Worm (Caenorhabditis elegans) whole organism, L4 larva: Measurements from ENCODE around the gene C45G9.6.
"Not testable (repeated sequence)": the region's sequence is repeated elsewhere in the genome, so short reads cannot be mapped to it uniquely, and the experiment has no call there.

Experiments
- F10B5.3 ChIP-seq: sonication (generic microtip); optimal IDR thresholded peaks from 2 replicates; lab custom pipeline; 2016; ENCODE audit warnings: mild to moderate bottlenecking, missing genetic modification characterization, missing compliant biosample characterization
- R02D3.7 ChIP-seq: fragments of 150-350 bp; sonication (generic microtip); optimal IDR thresholded peaks from 3 replicates; lab custom pipeline; 2014; ENCODE audit warnings: missing biosample characterization, missing genetic modification characterization
- T26A8.4 ChIP-seq: fragments of 200-800 bp; sonication (Bioruptor generic); IDR thresholded peaks from 2 replicates; pipeline ENCODE4 v1.3.6; 2022; ENCODE audit warnings: missing genetic modification characterization, missing compliant biosample characterization
- Y105C5A.15 ChIP-seq: fragments of 200-800 bp; sonication (Bioruptor generic); IDR thresholded peaks from 2 replicates; pipeline ENCODE4 v1.3.6; 2022; ENCODE audit warnings: missing genetic modification characterization, missing compliant biosample characterization
- Y48G9A.11 ChIP-seq: fragments of 200-800 bp; sonication (Bioruptor generic); IDR thresholded peaks from 2 replicates; pipeline ENCODE4 v1.3.6; 2022; ENCODE audit warnings: missing genetic modification reagents, missing genetic modification characterization, missing compliant biosample characterization
- ZK337.2 ChIP-seq: fragments of 200-800 bp; sonication (Bioruptor generic); IDR thresholded peaks from 2 replicates; pipeline ENCODE4 v1.3.6; 2022; ENCODE audit warnings: missing genetic modification reagents, missing genetic modification characterization, missing compliant biosample characterization
- ZK546.5 ChIP-seq, 2 experiments: sonication (generic microtip); optimal IDR thresholded peaks; 2 replicates each; lab custom pipeline; 2017; ENCODE audit warnings: missing biosample characterization in 2 of 2, missing genetic modification characterization in 2 of 2
- aha-1 ChIP-seq: fragments of 150-350 bp; peaks from one replicate; lab custom pipeline; 2014; ENCODE audit warnings: missing biosample characterization, missing genetic modification characterization
- ceh-20 ChIP-seq: fragments of 200-800 bp; sonication (Bioruptor generic); IDR thresholded peaks from 2 replicates; pipeline ENCODE4 v1.3.6; 2022; ENCODE audit warnings: missing genetic modification reagents, missing genetic modification characterization, missing compliant biosample characterization
- ceh-44 ChIP-seq: fragments of 200-800 bp; sonication (Bioruptor generic); IDR thresholded peaks from 2 replicates; pipeline ENCODE4 v1.3.6; 2022; ENCODE audit warnings: missing genetic modification reagents, missing genetic modification characterization, missing compliant biosample characterization
- ctbp-1 ChIP-seq: fragments of 200-800 bp; sonication (Bioruptor generic); IDR thresholded peaks from 2 replicates; pipeline ENCODE4 v1.3.6; 2022; ENCODE audit warnings: missing genetic modification reagents, missing genetic modification characterization, missing compliant biosample characterization
- daf-12 ChIP-seq: fragments of 150-350 bp; optimal IDR thresholded peaks from 2 replicates; lab custom pipeline; 2014; ENCODE audit warnings: missing biosample characterization, missing genetic modification reagents, missing genetic modification characterization
- daf-16 ChIP-seq, 3 experiments: sonication (generic microtip); optimal IDR thresholded peaks; 2 replicates each; lab custom pipeline; 2016 to 2017; ENCODE audit warnings: missing genetic modification characterization in 3 of 3, missing genetic modification reagents in 3 of 3, mild to moderate bottlenecking in 2 of 3, missing compliant biosample characterization in 2 of 3, missing biosample characterization in 1 of 3, moderate library complexity in 1 of 3
- dmd-8 ChIP-seq: fragments of 200-800 bp; sonication (Bioruptor generic); IDR thresholded peaks from 2 replicates; pipeline ENCODE4 v1.3.6; 2022; ENCODE audit warnings: missing genetic modification characterization, missing compliant biosample characterization
- duxl-1 ChIP-seq: sonication (generic microtip); optimal IDR thresholded peaks from 2 replicates; lab custom pipeline; 2016; ENCODE audit warnings: mild to moderate bottlenecking, missing genetic modification characterization, moderate library complexity, missing compliant biosample characterization; ENCODE audit not compliant: poor library complexity
- dve-1 ChIP-seq: sonication (generic microtip); optimal IDR thresholded peaks from 2 replicates; lab custom pipeline; 2017; ENCODE audit warnings: antibody characterized with exemption, mild to moderate bottlenecking, missing genetic modification characterization, missing compliant biosample characterization; ENCODE audit not compliant: insufficient read depth
- egl-43 ChIP-seq: fragments of 200-800 bp; sonication (Bioruptor generic); IDR thresholded peaks from 2 replicates; pipeline ENCODE4 v1.3.6; 2022; ENCODE audit warnings: missing genetic modification reagents, missing genetic modification characterization, missing compliant biosample characterization
- gei-8 ChIP-seq: fragments of 200-800 bp; sonication (Bioruptor generic); optimal IDR thresholded peaks from 2 replicates; lab custom pipeline; 2018; ENCODE audit warnings: mild to moderate bottlenecking, missing genetic modification characterization, missing compliant biosample characterization
- hlh-11 ChIP-seq: fragments of 200-800 bp; sonication (Bioruptor generic); optimal IDR thresholded peaks from 2 replicates; lab custom pipeline; 2018; ENCODE audit warnings: mild to moderate bottlenecking, missing genetic modification characterization, missing compliant biosample characterization
- hlh-30 ChIP-seq: sonication (generic microtip); optimal IDR thresholded peaks from 2 replicates; lab custom pipeline; 2017; ENCODE audit warnings: antibody characterized with exemption, mild to moderate bottlenecking, missing genetic modification characterization, missing compliant biosample characterization; ENCODE audit not compliant: insufficient read depth
- hmg-1.1 ChIP-seq: fragments of 200-800 bp; sonication (Bioruptor generic); IDR thresholded peaks from 2 replicates; pipeline ENCODE4 v1.3.6; 2022; ENCODE audit warnings: missing genetic modification reagents, missing genetic modification characterization, missing compliant biosample characterization
- jun-1 ChIP-seq: fragments of 150-350 bp; optimal IDR thresholded peaks from 2 replicates; lab custom pipeline; 2014; ENCODE audit warnings: missing biosample characterization, missing genetic modification reagents, missing genetic modification characterization
- lin-38 ChIP-seq: fragments of 200-800 bp; sonication (Bioruptor generic); IDR thresholded peaks from 2 replicates; pipeline ENCODE4 v1.3.6; 2022; ENCODE audit warnings: missing genetic modification reagents, missing genetic modification characterization, missing compliant biosample characterization
- lir-3 ChIP-seq: sonication (generic microtip); optimal IDR thresholded peaks from 2 replicates; lab custom pipeline; 2016; ENCODE audit warnings: mild to moderate bottlenecking, missing genetic modification characterization, missing compliant biosample characterization
- lsy-2 ChIP-seq, 2 experiments: fragments of 150-350 bp in 1 of 2; sonication (generic microtip) in 1 of 2; optimal IDR thresholded peaks; 2 replicates each; lab custom pipeline; 2014 to 2017; ENCODE audit warnings: missing biosample characterization in 2 of 2, missing genetic modification characterization in 2 of 2
- madf-9 ChIP-seq: fragments of 200-800 bp; sonication (Bioruptor generic); conservative IDR thresholded peaks from 2 replicates; pipeline ENCODE4 v1.3.6; 2022; ENCODE audit warnings: missing genetic modification reagents, missing genetic modification characterization, missing compliant biosample characterization
- mdl-1 ChIP-seq, 2 experiments: fragments of 150-350 bp in 1 of 2; sonication (generic microtip) in 1 of 2; optimal IDR thresholded peaks; 2 replicates each; lab custom pipeline; 2014 to 2017; ENCODE audit warnings: missing biosample characterization in 2 of 2, missing genetic modification characterization in 2 of 2
- mdt-29 ChIP-seq: fragments of 200-800 bp; sonication (Bioruptor generic); IDR thresholded peaks from 2 replicates; pipeline ENCODE4 v1.3.6; 2022; ENCODE audit warnings: missing genetic modification reagents, missing genetic modification characterization, missing compliant biosample characterization
- mxl-2 ChIP-seq: fragments of 200-800 bp; sonication (Bioruptor generic); conservative IDR thresholded peaks from 2 replicates; pipeline ENCODE4 v1.3.6; 2022; ENCODE audit warnings: missing genetic modification reagents, missing genetic modification characterization, missing compliant biosample characterization
- nhr-11 ChIP-seq: fragments of 150-350 bp; optimal IDR thresholded peaks from 2 replicates; lab custom pipeline; 2014; ENCODE audit warnings: missing biosample characterization, missing genetic modification characterization
- nhr-28 ChIP-seq: fragments of 150-350 bp; optimal IDR thresholded peaks from 2 replicates; lab custom pipeline; 2014; ENCODE audit warnings: missing biosample characterization, missing genetic modification characterization
- nhr-77 ChIP-seq: fragments of 150-350 bp; optimal IDR thresholded peaks from 2 replicates; lab custom pipeline; 2014; ENCODE audit warnings: missing biosample characterization, missing genetic modification characterization
- pha-4 ChIP-seq, 2 experiments: fragments of 150-350 bp in 1 of 2; fragments of 200-800 bp in 1 of 2; sonication (Bioruptor generic) in 1 of 2; IDR thresholded peaks in 1 of 2; optimal IDR thresholded peaks in 1 of 2; 2 replicates each; pipeline versions ENCODE4 v1.3.6 to Lab custom; 2014 to 2022; ENCODE audit warnings: missing genetic modification characterization in 2 of 2, missing genetic modification reagents in 2 of 2, missing biosample characterization in 1 of 2, missing compliant biosample characterization in 1 of 2
- php-3 ChIP-seq: fragments of 200-800 bp; sonication (Bioruptor generic); IDR thresholded peaks from 2 replicates; pipeline ENCODE4 v1.3.6; 2022; ENCODE audit warnings: missing genetic modification reagents, missing genetic modification characterization, missing compliant biosample characterization
- pqm-1 ChIP-seq: sonication (generic microtip); optimal IDR thresholded peaks from 2 replicates; lab custom pipeline; 2017; ENCODE audit warnings: missing biosample characterization, missing genetic modification characterization
- rbr-2 ChIP-seq: sonication (generic microtip); optimal IDR thresholded peaks from 2 replicates; lab custom pipeline; 2016; ENCODE audit warnings: missing genotype, missing genetic modification characterization, missing compliant biosample characterization
- snpc-4 ChIP-seq: fragments of 150-350 bp; optimal IDR thresholded peaks from 2 replicates; lab custom pipeline; 2014; ENCODE audit warnings: missing biosample characterization, missing genetic modification characterization
- spr-3 ChIP-seq: fragments of 200-800 bp; sonication (Bioruptor generic); optimal IDR thresholded peaks from 2 replicates; lab custom pipeline; 2018; ENCODE audit warnings: mild to moderate bottlenecking, missing genetic modification characterization, missing compliant biosample characterization
- tag-97 ChIP-seq: fragments of 200-800 bp; sonication (Bioruptor generic); IDR thresholded peaks from 2 replicates; pipeline ENCODE4 v1.3.6; 2022; ENCODE audit warnings: missing genetic modification characterization, missing compliant biosample characterization
- unc-130 ChIP-seq: sonication (generic microtip); optimal IDR thresholded peaks from 2 replicates; lab custom pipeline; 2016; ENCODE audit warnings: missing genetic modification reagents, missing genetic modification characterization, missing compliant biosample characterization
- unc-62 ChIP-seq, 3 experiments: fragments of 150-350 bp in 1 of 3; sonication (generic microtip); optimal IDR thresholded peaks in 2 of 3; peaks in 1 of 3; 1 replicate in 1 of 3; 2 replicates in 2 of 3; lab custom pipeline; 2014 to 2017; ENCODE audit warnings: missing biosample characterization in 3 of 3, missing genetic modification characterization in 3 of 3, missing genetic modification reagents in 3 of 3, missing genotype in 1 of 3
- zfp-2 ChIP-seq: sonication (generic microtip); optimal IDR thresholded peaks from 2 replicates; lab custom pipeline; 2016; ENCODE audit warnings: mild to moderate bottlenecking, missing genetic modification characterization, missing compliant biosample characterization
- zfp-3 ChIP-seq: fragments of 200-800 bp; sonication (Bioruptor generic); conservative IDR thresholded peaks from 2 replicates; pipeline ENCODE4 v1.3.6; 2022; ENCODE audit warnings: missing genetic modification reagents, missing genetic modification characterization, missing compliant biosample characterization
- zip-11 ChIP-seq: fragments of 200-800 bp; sonication (Bioruptor generic); IDR thresholded peaks from 2 replicates; pipeline ENCODE4 v1.3.6; 2022; ENCODE audit warnings: missing genetic modification characterization, missing compliant biosample characterization

C45G9.6 gene

ce11 chrIII:5026366-5026765 lies 9.9 kb upstream of the C45G9.6 start:
- TF ChIP-seq unc-62 (GFP tag; optimal IDR thresholded peaks at IDR 0.05 in 1 of 2; lab: Kevin White, UChicago) (peak in 1 of 2 experiments; percentile 60), unc-62 (tag; optimal IDR thresholded peaks at IDR 0.05; lab: Kevin White, UChicago) (no peak), snpc-4 (no peak), aha-1 (peak; percentile 53)

ce11 chrIII:5027219-5027618 lies 9.0 kb upstream of the C45G9.6 start:
- TF ChIP-seq aha-1, result peak; percentile 78
- TF ChIP-seq daf-12, result no peak
- TF ChIP-seq nhr-28 (tag; lab: Kevin White, UChicago), result no peak
- TF ChIP-seq rbr-2 (tag; lab: Kevin White, UChicago), result no peak
- peak; percentile 49; the same call in 1 of the 2 replicates for TF ChIP-seq T26A8.4 (GFP tag; lab: Robert Waterston, UW)
- TF ChIP-seq lin-38 (GFP tag; lab: Robert Waterston, UW), result 0 out of 2 replicates have a peak, but pooled peaks have one; percentile 11
- no peak for TF ChIP-seq hlh-11
- TF ChIP-seq mxl-2 (GFP tag; lab: Robert Waterston, UW), result no peak
- TF ChIP-seq tag-97 (GFP tag; lab: Robert Waterston, UW), result no peak

- TF ChIP-seq ctbp-1 (GFP tag; lab: Robert Waterston, UW), result no peak
- no peak for TF ChIP-seq unc-62 (GFP tag; optimal IDR thresholded peaks at IDR 0.05 in 1 of 2; lab: Kevin White, UChicago)
- no peak for TF ChIP-seq unc-62 (tag; optimal IDR thresholded peaks at IDR 0.05; lab: Kevin White, UChicago)
- TF ChIP-seq R02D3.7, result no peak
- no peak for TF ChIP-seq pqm-1 (tag; lab: Kevin White, UChicago)
- TF ChIP-seq egl-43 (GFP tag; lab: Robert Waterston, UW), result no peak
- no peak for TF ChIP-seq rbr-2 (tag; lab: Kevin White, UChicago)
- no peak for TF ChIP-seq dve-1 (tag; lab: Kevin White, UChicago)
- TF ChIP-seq php-3 (GFP tag; lab: Robert Waterston, UW), result no peak
- TF ChIP-seq lsy-2 (tag; optimal IDR thresholded peaks at IDR 0.05; lab: Kevin White, UChicago), result no peak
- TF ChIP-seq nhr-11, result no peak
- TF ChIP-seq ZK337.2 (GFP tag; lab: Robert Waterston, UW), result no peak
- no peak for TF ChIP-seq ceh-44 (GFP tag; lab: Robert Waterston, UW)
- no peak for TF ChIP-seq dmd-8 (GFP tag; lab: Robert Waterston, UW)
- no peak for TF ChIP-seq Y48G9A.11 (GFP tag; lab: Robert Waterston, UW)
- no peak for TF ChIP-seq ZK546.5 (tag; optimal IDR thresholded peaks at IDR 0.05; lab: Kevin White, UChicago)
- no peak for TF ChIP-seq Y105C5A.15 (GFP tag; lab: Robert Waterston, UW)
- TF ChIP-seq zfp-2 (tag; lab: Kevin White, UChicago), result no peak
- no peak for TF ChIP-seq zfp-3 (GFP tag; lab: Robert Waterston, UW)
- TF ChIP-seq daf-16 (GFP tag; optimal IDR thresholded peaks at IDR 0.05; lab: Kevin White, UChicago), result no peak
- TF ChIP-seq daf-16 (tag; optimal IDR thresholded peaks at IDR 0.05; lab: Kevin White, UChicago), result no peak
- TF ChIP-seq hlh-30, result no peak
Measured at ce11 chrIII:5030629-5031028, 5.6 kb upstream of the C45G9.6 start, which contains the start of gene klp-6. klp-6 (plus strand) TSS chrIII:5030929.

- TF ChIP-seq mdt-29 (GFP tag; lab: Robert Waterston, UW) (peak; percentile 80), F10B5.3 (peak; percentile 70), ceh-20 (peak; percentile 86), nhr-77 (tag; lab: Kevin White, UChicago) (peak; percentile 8), madf-9 (GFP tag; lab: Robert Waterston, UW) (peak; percentile 77), hmg-1.1 (peak; percentile 97), mxl-2 (GFP tag; lab: Robert Waterston, UW) (peak; percentile 70), nhr-28 (tag; lab: Kevin White, UChicago) (peak; percentile 31), duxl-1 (peak; percentile 47), lir-3 (peak; percentile 73), jun-1 (peak; percentile 47), unc-130 (peak; percentile 69), gei-8 (peak; percentile 75), mdl-1 (tag; optimal IDR thresholded peaks at IDR 0.05; lab: Kevin White, UChicago) (peak in 1 of 2 experiments; percentile 70), spr-3 (GFP tag; lab: Kevin White, UChicago) (peak; percentile 68), pha-4 (GFP tag; IDR thresholded peaks at IDR 0.05; lab: Robert Waterston, UW) (peak; percentile 89), dmd-8 (GFP tag; lab: Robert Waterston, UW) (peak; percentile 65; the same call in 1 of the 2 replicates), aha-1 (peak; percentile 93), zip-11 (GFP tag; lab: Robert Waterston, UW) (0 out of 2 replicates have a peak, but pooled peaks have one; percentile 60)
- TF ChIP-seq pha-4 (tag; optimal IDR thresholded peaks at IDR 0.05; lab: Kevin White, UChicago), result not testable (repeated sequence)
Measured at ce11 chrIII:5031375-5031836, 4.9 kb upstream of the C45G9.6 start.
